Fruit fly (Drosophila melanogaster) whole organism, embryonic: ENCODE results near the gene CG31050.

ENCODE experiments used
- Atf3 ChIP-seq: fragments of 200-800 bp; sonication (Bioruptor generic); optimal IDR thresholded peaks from 3 replicates; lab custom pipeline; 2016; ENCODE audit warnings: missing biosample characterization, missing genetic modification characterization
- Bdp1 ChIP-seq: fragments of 200-800 bp; sonication (Bioruptor generic); optimal IDR thresholded peaks from 3 replicates; lab custom pipeline; 2016; ENCODE audit warnings: missing biosample characterization, missing genetic modification characterization
- Blimp-1 ChIP-seq: fragments of 200-800 bp; sonication (Bioruptor generic); optimal IDR thresholded peaks from 3 replicates; lab custom pipeline; 2018; ENCODE audit warnings: missing biosample characterization, missing genetic modification characterization, mild to moderate bottlenecking, moderate library complexity, missing genetic modification reagents
- CG11093 ChIP-seq: fragments of 200-800 bp; sonication (Bioruptor generic); IDR thresholded peaks from 3 replicates; pipeline ENCODE4 v1.3.6; 2022; ENCODE audit warnings: missing biosample characterization, missing genetic modification characterization
- CG11456 ChIP-seq: fragments of 200-800 bp; sonication (Bioruptor generic); IDR thresholded peaks from 3 replicates; pipeline ENCODE4 v1.3.6; 2022; ENCODE audit warnings: missing biosample characterization, missing genetic modification characterization
- CG13296 ChIP-seq: fragments of 200-800 bp; sonication (Bioruptor generic); optimal IDR thresholded peaks from 3 replicates; lab custom pipeline; 2018; ENCODE audit warnings: missing biosample characterization, mild to moderate bottlenecking, missing genetic modification characterization
- CG13624 ChIP-seq: fragments of 200-800 bp; sonication (Bioruptor generic); optimal IDR thresholded peaks from 2 replicates; lab custom pipeline; 2016; ENCODE audit warnings: missing biosample characterization, missing genetic modification characterization
- CG14667 ChIP-seq: fragments of 200-800 bp; sonication (Bioruptor generic); IDR thresholded peaks from 2 replicates; pipeline ENCODE4 v1.3.6; 2022; ENCODE audit warnings: missing biosample characterization, missing genetic modification characterization
- CG1529 ChIP-seq: fragments of 200-800 bp; sonication (Bioruptor generic); optimal IDR thresholded peaks from 3 replicates; lab custom pipeline; 2018; ENCODE audit warnings: missing biosample characterization, missing genetic modification characterization
- CG2120 ChIP-seq: fragments of 200-800 bp; sonication (Bioruptor generic); optimal IDR thresholded peaks from 3 replicates; lab custom pipeline; 2016; ENCODE audit warnings: missing biosample characterization, missing genetic modification characterization
- CG2678 ChIP-seq: fragments of 200-800 bp; sonication (Bioruptor generic); optimal IDR thresholded peaks from 3 replicates; lab custom pipeline; 2019; ENCODE audit warnings: missing biosample characterization, mild to moderate bottlenecking, missing genetic modification characterization, moderate library complexity
- CG3163 ChIP-seq: fragments of 200-800 bp; sonication (Bioruptor generic); optimal IDR thresholded peaks from 3 replicates; lab custom pipeline; 2016; ENCODE audit warnings: missing biosample characterization, missing genetic modification characterization
- CG4282 ChIP-seq: fragments of 200-800 bp; sonication (Bioruptor generic); optimal IDR thresholded peaks from 2 replicates; lab custom pipeline; 2016; ENCODE audit warnings: missing biosample characterization, missing genetic modification characterization
- CG4854 ChIP-seq: fragments of 200-800 bp; sonication (Bioruptor generic); optimal IDR thresholded peaks from 2 replicates; lab custom pipeline; 2016; ENCODE audit warnings: missing biosample characterization, missing genetic modification characterization, inconsistent platforms
- CG6654 ChIP-seq: fragments of 200-800 bp; sonication (Bioruptor generic); optimal IDR thresholded peaks from 2 replicates; lab custom pipeline; 2017; ENCODE audit warnings: missing biosample characterization, mild to moderate bottlenecking, missing genetic modification characterization
- CG8388 ChIP-seq: fragments of 200-800 bp; sonication (Bioruptor generic); optimal IDR thresholded peaks from 2 replicates; lab custom pipeline; 2019; ENCODE audit warnings: missing biosample characterization, mild to moderate bottlenecking, missing genetic modification characterization, moderate library complexity
- CG8765 ChIP-seq: fragments of 200-800 bp; sonication (Bioruptor generic); IDR thresholded peaks from 2 replicates; pipeline ENCODE4 v1.3.6; 2022; ENCODE audit warnings: missing biosample characterization, missing genetic modification characterization
- CG9797 ChIP-seq: fragments of 200-800 bp; sonication (Bioruptor generic); optimal IDR thresholded peaks from 3 replicates; lab custom pipeline; 2018; ENCODE audit warnings: missing biosample characterization, mild to moderate bottlenecking, missing genetic modification characterization
- CG9876 ChIP-seq: fragments of 200-800 bp; sonication (Bioruptor generic); optimal IDR thresholded peaks from 2 replicates; lab custom pipeline; 2016; ENCODE audit warnings: missing biosample characterization, missing genetic modification characterization
- Eip74EF ChIP-seq, 2 experiments: fragments of 200-800 bp in 1 of 2; fragments of >200 bp in 1 of 2; sonication (Bioruptor generic) in 1 of 2; optimal IDR thresholded peaks; 2 replicates each; lab custom pipeline; 2017 to 2019; ENCODE audit warnings: missing biosample characterization in 2 of 2, missing genetic modification characterization in 2 of 2, mild to moderate bottlenecking in 1 of 2, moderate library complexity in 1 of 2
- HLH3B ChIP-seq: fragments of 200-800 bp; sonication (Bioruptor generic); IDR thresholded peaks from 2 replicates; pipeline ENCODE4 v1.3.6; 2022; ENCODE audit warnings: missing biosample characterization, missing genetic modification characterization
- Mrtf ChIP-seq: fragments of 200-800 bp; sonication (Bioruptor generic); IDR thresholded peaks from 3 replicates; pipeline ENCODE4 v1.3.6; 2022; ENCODE audit warnings: missing biosample characterization, missing genetic modification characterization
- Nf-YC ChIP-seq: fragments of 200-800 bp; optimal IDR thresholded peaks from 3 replicates; lab custom pipeline; 2019; ENCODE audit warnings: missing biosample characterization, mild to moderate bottlenecking, missing genetic modification characterization, moderate library complexity
- Poxn ChIP-seq: fragments of 200-800 bp; sonication (Bioruptor generic); IDR thresholded peaks from 2 replicates; pipeline ENCODE4 v1.3.6; 2022; ENCODE audit warnings: missing biosample characterization, missing genetic modification characterization
- TFAM ChIP-seq: fragments of 200-800 bp; sonication (Bioruptor generic); optimal IDR thresholded peaks from 2 replicates; lab custom pipeline; 2017; ENCODE audit warnings: missing biosample characterization, missing genetic modification characterization, inconsistent platforms
- Xbp1 ChIP-seq: fragments of 200-800 bp; sonication (Bioruptor generic); optimal IDR thresholded peaks from 3 replicates; lab custom pipeline; 2016; ENCODE audit warnings: missing biosample characterization, mild to moderate bottlenecking, missing genetic modification characterization
- chinmo ChIP-seq: fragments of 200-800 bp; sonication (Bioruptor generic); IDR thresholded peaks from 4 replicates; pipeline ENCODE4 v1.3.6; 2022; ENCODE audit warnings: missing biosample characterization, missing genetic modification characterization; ENCODE audit not compliant: partially characterized antibody
- ewg ChIP-seq: fragments of 200-800 bp; sonication (Bioruptor generic); optimal IDR thresholded peaks from 3 replicates; lab custom pipeline; 2017; ENCODE audit warnings: mild to moderate bottlenecking, missing biosample characterization, missing genetic modification reagents, missing genetic modification characterization
- gce ChIP-seq: fragments of 200-800 bp; sonication (Bioruptor generic); IDR thresholded peaks from 3 replicates; pipeline ENCODE4 v1.3.6; 2022; ENCODE audit warnings: missing biosample characterization, missing genetic modification characterization
- gcm ChIP-seq: fragments of 200-800 bp; sonication (Bioruptor generic); optimal IDR thresholded peaks from 2 replicates; lab custom pipeline; 2019; ENCODE audit warnings: missing biosample characterization, mild to moderate bottlenecking, missing genetic modification characterization, moderate library complexity
- gem ChIP-seq: fragments of 200-800 bp; sonication (Bioruptor generic); optimal IDR thresholded peaks from 2 replicates; lab custom pipeline; 2019; ENCODE audit warnings: missing biosample characterization, mild to moderate bottlenecking, missing genetic modification characterization, moderate library complexity
- jing ChIP-seq: fragments of 200-800 bp; sonication (Bioruptor generic); optimal IDR thresholded peaks from 2 replicates; lab custom pipeline; 2018; ENCODE audit warnings: missing biosample characterization, mild to moderate bottlenecking, missing genetic modification characterization
- kay ChIP-seq: fragments of 200-800 bp; sonication (Bioruptor generic); optimal IDR thresholded peaks from 2 replicates; lab custom pipeline; 2016; ENCODE audit warnings: missing biosample characterization, missing genetic modification characterization
- knrl ChIP-seq: fragments of 200-800 bp; sonication (Bioruptor generic); IDR thresholded peaks from 3 replicates; pipeline ENCODE4 v1.3.6; 2022; ENCODE audit warnings: missing biosample characterization, missing genetic modification characterization; ENCODE audit not compliant: partially characterized antibody
- lbe ChIP-seq: fragments of 200-800 bp; sonication (Bioruptor generic); optimal IDR thresholded peaks from 2 replicates; lab custom pipeline; 2016; ENCODE audit warnings: missing biosample characterization, mild to moderate bottlenecking, missing genetic modification characterization
- luna ChIP-seq: fragments of 200-800 bp; sonication (Bioruptor generic); optimal IDR thresholded peaks from 2 replicates; lab custom pipeline; 2016; ENCODE audit warnings: missing biosample characterization, missing genetic modification characterization
- nom ChIP-seq: fragments of 200-800 bp; sonication (Bioruptor generic); optimal IDR thresholded peaks from 2 replicates; lab custom pipeline; 2017; ENCODE audit warnings: missing biosample characterization, missing genetic modification characterization, mild to moderate bottlenecking, moderate library complexity, missing genetic modification reagents
- pb ChIP-seq: fragments of 200-800 bp; sonication (Bioruptor generic); optimal IDR thresholded peaks from 3 replicates; lab custom pipeline; 2016; ENCODE audit warnings: missing biosample characterization, missing genetic modification characterization
- repo ChIP-seq: fragments of 200-800 bp; sonication (Bioruptor generic); optimal IDR thresholded peaks from 2 replicates; lab custom pipeline; 2016; ENCODE audit warnings: missing biosample characterization, missing genetic modification characterization
- rib ChIP-seq: fragments of 200-800 bp; sonication (Bioruptor generic); IDR thresholded peaks from 2 replicates; pipeline ENCODE4 v1.3.6; 2022; ENCODE audit warnings: missing biosample characterization, missing genetic modification characterization
- scrt ChIP-seq: fragments of 200-800 bp; sonication (Bioruptor generic); optimal IDR thresholded peaks from 2 replicates; lab custom pipeline; 2018; ENCODE audit warnings: missing biosample characterization, mild to moderate bottlenecking, missing genetic modification characterization, moderate library complexity
- so ChIP-seq: fragments of 200-800 bp; sonication (Bioruptor generic); IDR thresholded peaks from 3 replicates; pipeline ENCODE4 v1.3.6; 2022; ENCODE audit warnings: missing biosample characterization, missing genetic modification characterization
- tup ChIP-seq: fragments of 200-800 bp; sonication (Bioruptor generic); optimal IDR thresholded peaks from 2 replicates; lab custom pipeline; 2016; ENCODE audit warnings: missing biosample characterization, mild to moderate bottlenecking, missing genetic modification characterization, moderate library complexity
- unpg ChIP-seq: fragments of 200-800 bp; sonication (Bioruptor generic); optimal IDR thresholded peaks from 3 replicates; lab custom pipeline; 2018; ENCODE audit warnings: missing biosample characterization, mild to moderate bottlenecking, missing genetic modification characterization, moderate library complexity
- wek ChIP-seq: fragments of 200-800 bp; sonication (Bioruptor generic); optimal IDR thresholded peaks from 3 replicates; lab custom pipeline; 2018; ENCODE audit warnings: missing biosample characterization, mild to moderate bottlenecking, missing genetic modification characterization, moderate library complexity
- wor ChIP-seq: fragments of 200-800 bp; sonication (Bioruptor generic); IDR thresholded peaks from 2 replicates; pipeline ENCODE4 v1.3.6; 2022; ENCODE audit warnings: missing biosample characterization, missing genetic modification characterization
- zfh2 ChIP-seq: fragments of 200-800 bp; sonication (Bioruptor generic); optimal IDR thresholded peaks from 2 replicates; lab custom pipeline; 2016; ENCODE audit warnings: missing biosample characterization, missing genetic modification characterization

The CG31050 gene

DNA sequence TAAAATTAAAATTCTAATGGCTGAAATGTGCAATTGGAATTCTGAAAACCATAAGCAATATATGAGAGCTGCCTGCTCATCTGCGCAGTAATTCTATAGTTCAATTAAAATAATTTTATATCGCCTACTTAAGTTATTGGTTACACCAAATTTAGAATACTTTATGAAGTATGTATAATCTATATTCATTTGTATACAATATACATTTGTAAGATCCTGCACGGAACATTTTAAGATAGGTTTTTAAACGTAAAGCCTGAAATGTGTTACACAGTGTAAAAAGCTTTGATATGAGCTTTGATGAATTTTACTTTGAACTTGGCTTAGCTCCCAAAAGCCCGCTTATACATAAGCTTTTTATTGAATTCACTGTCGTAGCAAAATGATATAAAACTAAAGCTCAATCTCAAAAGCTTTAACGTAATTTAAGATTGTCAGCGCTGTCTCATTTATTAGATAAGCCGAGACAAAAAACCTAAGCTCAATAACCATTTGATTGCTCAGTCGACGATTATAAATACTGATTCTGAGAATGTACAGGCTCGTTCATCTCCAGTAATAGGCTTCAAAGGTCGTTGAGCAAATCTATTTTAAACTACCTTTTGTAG lies 27.4 kb upstream of the CG31050 start (continued):
- peak; percentile 4 for TF ChIP-seq CG13296 (GFP tag; lab: Kevin White, UChicago)
- TF ChIP-seq CG2678 (tag; lab: Kevin White, UChicago) = peak; percentile 33
- TF ChIP-seq CG8388 = no peak
- peak; percentile 12 for TF ChIP-seq CG2120 (GFP tag; lab: Kevin White, UChicago)
- TF ChIP-seq Bdp1 (GFP tag; lab: Kevin White, UChicago) = no peak
- TF ChIP-seq scrt = peak; percentile 24

DNA sequence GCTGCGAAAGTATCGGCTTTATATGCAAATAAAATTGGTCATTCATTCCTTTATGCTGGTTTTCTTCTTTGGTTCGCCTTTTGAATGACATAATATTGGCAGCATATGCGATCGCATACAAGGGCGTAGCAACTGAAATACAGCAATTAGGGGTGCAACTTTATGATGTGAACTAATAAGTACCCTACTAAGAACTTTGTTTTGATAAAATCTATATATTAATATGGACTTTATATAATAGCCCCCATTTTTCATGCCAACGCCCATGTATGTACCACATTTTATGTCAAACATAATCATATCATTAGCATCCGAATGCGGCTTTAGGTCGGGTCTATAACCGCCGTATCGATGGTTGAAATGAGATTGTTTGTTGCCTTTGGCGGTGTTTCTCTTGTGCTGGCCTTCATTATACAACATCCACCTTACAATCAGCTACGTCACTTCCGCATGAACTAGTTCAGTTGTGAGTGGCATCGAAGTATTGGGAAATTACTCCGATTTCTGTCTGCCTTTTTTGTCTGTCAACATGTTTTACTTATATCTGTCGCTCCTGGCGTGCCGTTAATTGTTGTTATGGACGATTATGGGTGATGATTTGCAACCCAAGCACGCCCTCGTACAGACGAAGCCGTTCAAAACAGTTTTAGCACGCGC lies 26.7 kb upstream of the CG31050 start:
- TF ChIP-seq CG3163 (no peak), Blimp-1 (peak; percentile 20), Eip74EF (GFP tag; optimal IDR thresholded peaks at IDR 0.05; lab: Kevin White, UChicago) (peak in 1 of 2 experiments; percentile 93), wek (GFP tag; lab: Kevin White, UChicago) (no peak), Xbp1 (GFP tag; lab: Kevin White, UChicago) (peak; percentile 66), gem (tag; lab: Kevin White, UChicago) (peak; percentile 76), ewg (GFP tag; lab: Kevin White, UChicago) (peak; percentile 1), HLH3B (GFP tag; lab: Robert Waterston, UW) (peak; percentile 64), gcm (no peak), luna (GFP tag; lab: Kevin White, UChicago) (no peak), TFAM (GFP tag; lab: Kevin White, UChicago) (no peak), CG6654 (no peak), CG1529 (GFP tag; lab: Kevin White, UChicago) (no peak), knrl (GFP tag; lab: Robert Waterston, UW) (no peak), repo (GFP tag; lab: Kevin White, UChicago) (no peak), rib (GFP tag; lab: Robert Waterston, UW) (no peak), CG9876 (GFP tag; lab: Kevin White, UChicago) (no peak), nom (GFP tag; lab: Kevin White, UChicago) (no peak), so (GFP tag; lab: Robert Waterston, UW) (peak; percentile 41; the same call in 1 of the 3 replicates), kay (GFP tag; lab: Kevin White, UChicago) (peak; percentile 30), CG8765 (GFP tag; lab: Robert Waterston, UW) (no peak), CG11093 (peak; percentile 48; the same call in 1 of the 3 replicates), Poxn (GFP tag; lab: Robert Waterston, UW) (no peak), CG14667 (GFP tag; lab: Robert Waterston, UW) (peak; percentile 27; the same call in 1 of the 2 replicates), Mrtf (GFP tag; lab: Robert Waterston, UW) (peak; percentile 68; the same call in 1 of the 3 replicates), jing (GFP tag; lab: Kevin White, UChicago) (no peak), zfh2 (GFP tag; lab: Kevin White, UChicago) (peak; percentile 40), CG9797 (GFP tag; lab: Kevin White, UChicago) (no peak), wor (no peak), CG11456 (peak; percentile 79), Atf3 (GFP tag; lab: Kevin White, UChicago) (no peak), gce (GFP tag; lab: Robert Waterston, UW) (no peak; the same call in 2 of the 3 replicates), CG4854 (GFP tag; lab: Kevin White, UChicago) (peak; percentile 6), Nf-YC (no peak), tup (GFP tag; lab: Kevin White, UChicago) (no peak), pb (GFP tag; lab: Kevin White, UChicago) (no peak), unpg (GFP tag; lab: Kevin White, UChicago) (peak; percentile 68), chinmo (GFP tag; lab: Robert Waterston, UW) (0 out of 4 replicates have a peak, but pooled peaks have one; percentile 7), CG13624 (no peak), CG4282 (no peak), lbe (no peak), CG2678 (tag; lab: Kevin White, UChicago) (peak; percentile 75)
